Worm (Caenorhabditis elegans) whole organism, early embryonic: ENCODE data around the gene C53A5.13.

ENCODE experiments used
- B0310.2 ChIP-seq: sonication (generic microtip); optimal IDR thresholded peaks from 2 replicates; lab custom pipeline; 2016; ENCODE audit warnings: mild to moderate bottlenecking, missing genetic modification characterization, missing compliant biosample characterization
- F13C5.2 ChIP-seq: sonication (generic microtip); optimal IDR thresholded peaks from 2 replicates; lab custom pipeline; 2017; ENCODE audit warnings: mild to moderate bottlenecking, missing genetic modification characterization, inconsistent platforms, missing compliant biosample characterization
- aly-1 ChIP-seq: sonication (generic microtip); optimal IDR thresholded peaks from 2 replicates; lab custom pipeline; 2016; ENCODE audit warnings: missing genetic modification characterization, missing compliant biosample characterization
- ama-1 ChIP-seq: fragments of 150-350 bp; optimal IDR thresholded peaks from 2 replicates; lab custom pipeline; 2014
- ceh-13 ChIP-seq: fragments of 200-800 bp; sonication (Bioruptor generic); optimal IDR thresholded peaks from 2 replicates; lab custom pipeline; 2018; ENCODE audit warnings: mild to moderate bottlenecking, missing genetic modification characterization, missing compliant biosample characterization
- ceh-36 ChIP-seq: sonication (generic microtip); optimal IDR thresholded peaks from 2 replicates; lab custom pipeline; 2016; ENCODE audit warnings: missing genetic modification characterization, inconsistent platforms, missing compliant biosample characterization
- ets-7 ChIP-seq: sonication (generic microtip); optimal IDR thresholded peaks from 2 replicates; lab custom pipeline; 2016; ENCODE audit warnings: missing genotype, missing genetic modification characterization, missing compliant biosample characterization
- flt-1 ChIP-seq: fragments of 200-800 bp; sonication (Bioruptor generic); IDR thresholded peaks from 2 replicates; pipeline ENCODE4 v1.3.6; 2022; ENCODE audit warnings: missing genetic modification characterization, missing compliant biosample characterization
- hmbx-1 ChIP-seq: sonication (generic microtip); optimal IDR thresholded peaks from 2 replicates; lab custom pipeline; 2016; ENCODE audit warnings: mild to moderate bottlenecking, missing genetic modification characterization, missing compliant biosample characterization
- hmg-4 ChIP-seq: fragments of 200-800 bp; sonication (Bioruptor generic); optimal IDR thresholded peaks from 2 replicates; lab custom pipeline; 2018; ENCODE audit warnings: mild to moderate bottlenecking, missing genetic modification characterization, missing compliant biosample characterization
- hnd-1 ChIP-seq: sonication (generic microtip); optimal IDR thresholded peaks from 2 replicates; lab custom pipeline; 2016; ENCODE audit warnings: missing genetic modification characterization, missing compliant biosample characterization
- pes-1 ChIP-seq: fragments of 200-800 bp; sonication (Bioruptor generic); IDR thresholded peaks from 2 replicates; pipeline ENCODE4 v1.3.6; 2022; ENCODE audit warnings: missing genetic modification reagents, missing genetic modification characterization, missing compliant biosample characterization
- scrt-1 ChIP-seq: fragments of 200-800 bp; sonication (Bioruptor generic); IDR thresholded peaks from 2 replicates; pipeline ENCODE4 v1.3.6; 2022; ENCODE audit warnings: missing genetic modification characterization, missing compliant biosample characterization
- sea-1 ChIP-seq: fragments of 200-800 bp; sonication (Bioruptor generic); conservative IDR thresholded peaks from 2 replicates; pipeline ENCODE4 v1.3.6; 2022; ENCODE audit warnings: missing genetic modification characterization, missing compliant biosample characterization
- tbx-11 ChIP-seq: fragments of 200-800 bp; sonication (Bioruptor generic); IDR thresholded peaks from 2 replicates; pipeline ENCODE4 v1.3.6; 2022; ENCODE audit warnings: missing genetic modification characterization, missing compliant biosample characterization
- tbx-37 ChIP-seq: fragments of 200-800 bp; sonication (Bioruptor generic); conservative IDR thresholded peaks from 2 replicates; pipeline ENCODE4 v1.3.6; 2022; ENCODE audit warnings: missing genetic modification reagents, missing genetic modification characterization, missing compliant biosample characterization
- tra-4 ChIP-seq: sonication (generic microtip); optimal IDR thresholded peaks from 2 replicates; lab custom pipeline; 2017; ENCODE audit warnings: missing genetic modification characterization, missing compliant biosample characterization

Gene C53A5.13

DNA sequence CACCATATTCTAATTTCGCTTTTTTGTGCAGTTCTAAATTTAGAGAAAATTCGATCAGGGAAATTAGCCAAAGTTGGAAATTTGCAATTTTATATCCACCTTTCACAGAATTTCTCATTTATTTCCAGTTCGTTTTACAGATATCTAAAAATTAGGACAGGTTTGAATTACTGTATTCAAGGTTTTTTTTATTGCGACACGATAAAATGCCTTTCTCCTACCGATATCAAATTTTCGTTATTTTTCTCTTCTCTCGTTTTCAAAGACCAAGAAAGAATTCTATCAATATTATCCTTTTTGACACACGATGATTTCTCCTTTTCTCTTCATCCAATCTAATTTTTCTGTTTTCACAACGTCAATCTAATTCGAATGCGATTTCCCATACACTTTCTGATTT is at the start of gene C53A5.13:
C53A5.13 (plus strand) TSS at position 301 of the 400 bp plus-strand sequence.
- no peak for TF ChIP-seq ceh-13 (GFP tag; lab: Kevin White, UChicago)
- TF ChIP-seq sea-1 (GFP tag; lab: Robert Waterston, UW), result no peak
- TF ChIP-seq ets-7, result no peak
- TF ChIP-seq tra-4 (tag; lab: Kevin White, UChicago), result no peak
- no peak for TF ChIP-seq tbx-11 (GFP tag; lab: Robert Waterston, UW)

- TF ChIP-seq flt-1 (GFP tag; lab: Robert Waterston, UW) (peak; percentile 40; the same call in 1 of the 2 replicates), F13C5.2 (tag; lab: Kevin White, UChicago) (peak; percentile 13), sea-1 (GFP tag; lab: Robert Waterston, UW) (no peak), hmg-4 (GFP tag; lab: Kevin White, UChicago) (peak; percentile 80)
Measured at ce11 chrV:14498204-14498603, 48.5 kb upstream of the C53A5.13 start.

- no peak for TF ChIP-seq tbx-37 (GFP tag; lab: Robert Waterston, UW)
- no peak for TF ChIP-seq ceh-13 (GFP tag; lab: Kevin White, UChicago)
- no peak for TF ChIP-seq aly-1 (tag; lab: Kevin White, UChicago)
- no peak for TF ChIP-seq scrt-1 (GFP tag; lab: Robert Waterston, UW)
- no peak for TF ChIP-seq tra-4 (tag; lab: Kevin White, UChicago)
Measured at ce11 chrV:14499074-14499864, 47.4 kb upstream of the C53A5.13 start.

- TF ChIP-seq aly-1 (tag; lab: Kevin White, UChicago) (no peak), hnd-1 (no peak), F13C5.2 (tag; lab: Kevin White, UChicago) (no peak), tra-4 (tag; lab: Kevin White, UChicago) (no peak)
Measured at ce11 chrV:14500554-14500953, 46.1 kb upstream of the C53A5.13 start.

DNA sequence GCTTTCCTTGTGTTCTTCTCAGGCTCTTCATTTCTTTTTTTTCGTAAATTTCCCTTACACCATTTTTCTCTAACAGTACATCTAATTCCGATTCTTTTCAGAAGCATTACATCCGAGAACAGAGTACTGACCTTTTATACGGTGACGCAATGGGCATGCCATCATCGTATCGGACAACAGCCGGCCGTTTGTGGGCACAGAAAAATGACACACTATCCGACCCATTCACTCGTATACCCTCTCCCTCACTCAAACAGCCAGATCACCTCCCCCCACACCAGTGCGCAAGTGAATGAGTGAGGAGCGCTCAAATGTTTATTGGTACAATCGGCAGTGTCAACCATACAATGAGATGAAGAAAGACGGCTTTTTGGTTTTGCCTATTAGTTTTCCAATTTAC is 45.5 kb upstream of the C53A5.13 start, which contains the start of gene R02D5.24:
R02D5.24 (plus strand) TSS at position 205 of the 400 bp plus-strand sequence.
- TF ChIP-seq ama-1 (lab: Kevin White, UChicago) (no peak), pes-1 (no peak), hmg-4 (GFP tag; lab: Kevin White, UChicago) (peak; percentile 70), B0310.2 (tag; lab: Kevin White, UChicago) (peak; percentile 1), flt-1 (GFP tag; lab: Robert Waterston, UW) (peak; percentile 28; the same call in 1 of the 2 replicates)

DNA sequence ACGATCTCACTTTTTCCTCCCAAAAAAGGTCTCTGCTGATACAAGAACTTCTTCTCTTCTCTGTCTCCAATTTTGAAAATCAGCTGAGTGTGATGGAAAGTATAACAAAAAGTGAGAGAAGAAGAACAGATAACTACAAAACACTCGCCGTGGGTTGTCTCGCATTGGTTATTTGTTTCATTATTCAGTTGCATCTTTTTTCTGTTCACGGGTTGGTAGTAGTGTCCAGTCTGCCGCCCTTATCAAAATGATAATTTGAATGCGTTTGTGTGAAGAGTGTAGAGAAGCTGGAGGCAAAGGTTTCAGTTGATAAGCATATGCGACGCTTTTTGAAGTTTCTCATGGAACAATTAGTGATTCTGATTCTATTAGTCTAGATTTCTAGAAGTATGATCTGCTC is 43.6 kb upstream of the C53A5.13 start:
- TF ChIP-seq tra-4 (tag; lab: Kevin White, UChicago) (no peak), sea-1 (GFP tag; lab: Robert Waterston, UW) (no peak), hnd-1 (no peak), ama-1 (lab: Kevin White, UChicago) (no peak), scrt-1 (GFP tag; lab: Robert Waterston, UW) (no peak), aly-1 (tag; lab: Kevin White, UChicago) (no peak), F13C5.2 (tag; lab: Kevin White, UChicago) (no peak), pes-1 (no peak), ets-7 (no peak), flt-1 (GFP tag; lab: Robert Waterston, UW) (no peak), ceh-36 (no peak), B0310.2 (tag; lab: Kevin White, UChicago) (no peak)

- TF ChIP-seq sea-1 (GFP tag; lab: Robert Waterston, UW), result no peak
- no peak for TF ChIP-seq ets-7
- no peak for TF ChIP-seq hmbx-1 (tag; lab: Kevin White, UChicago)
- TF ChIP-seq B0310.2 (tag; lab: Kevin White, UChicago), result no peak
- no peak for TF ChIP-seq flt-1 (GFP tag; lab: Robert Waterston, UW)
- TF ChIP-seq ama-1 (lab: Kevin White, UChicago), result no peak
- TF ChIP-seq tbx-11 (GFP tag; lab: Robert Waterston, UW), result no peak
- no peak for TF ChIP-seq pes-1
- no peak for TF ChIP-seq scrt-1 (GFP tag; lab: Robert Waterston, UW)
- TF ChIP-seq tbx-37 (GFP tag; lab: Robert Waterston, UW), result no peak
- no peak for TF ChIP-seq hnd-1
- no peak for TF ChIP-seq F13C5.2 (tag; lab: Kevin White, UChicago)
- TF ChIP-seq ceh-36, result no peak
Measured at ce11 chrV:14504120-14504519, 42.5 kb upstream of the C53A5.13 start.

ce11 chrV:14504774-14505173 is 41.9 kb upstream of the C53A5.13 start:
- peak; percentile 29; the same call in 1 of the 2 replicates for TF ChIP-seq pes-1
- TF ChIP-seq flt-1 (GFP tag; lab: Robert Waterston, UW), result no peak
- 0 out of 2 replicates have a peak, but pooled peaks have one; percentile 49 for TF ChIP-seq scrt-1 (GFP tag; lab: Robert Waterston, UW)
- no peak for TF ChIP-seq B0310.2 (tag; lab: Kevin White, UChicago)
- TF ChIP-seq sea-1 (GFP tag; lab: Robert Waterston, UW), result 0 out of 2 replicates have a peak, but pooled peaks have one; percentile 45
- TF ChIP-seq hmg-4 (GFP tag; lab: Kevin White, UChicago), result peak; percentile 44
